Fruit fly (Drosophila melanogaster) whole organism, embryonic: Measurements from ENCODE around the gene CG10584.

Experiments used
- Atf3 ChIP-seq: fragments of 200-800 bp; sonication (Bioruptor generic); optimal IDR thresholded peaks from 3 replicates; lab custom pipeline; 2016; ENCODE audit warnings: missing biosample characterization, missing genetic modification characterization
- CG11247 ChIP-seq: fragments of 200-800 bp; sonication (Bioruptor generic); IDR thresholded peaks from 2 replicates; pipeline ENCODE4 v1.3.6; 2022; ENCODE audit warnings: missing biosample characterization, missing genetic modification characterization
- CG11398 ChIP-seq: fragments of 200-800 bp; sonication (Bioruptor generic); optimal IDR thresholded peaks from 2 replicates; lab custom pipeline; 2016; ENCODE audit warnings: missing biosample characterization, missing genetic modification characterization
- CG13287 ChIP-seq: fragments of 200-800 bp; sonication (Bioruptor generic); IDR thresholded peaks from 2 replicates; pipeline ENCODE4 v1.3.6; 2022; ENCODE audit warnings: missing biosample characterization, missing genetic modification characterization; ENCODE audit not compliant: partially characterized antibody
- CG14860 ChIP-seq: fragments of 200-800 bp; sonication (Bioruptor generic); IDR thresholded peaks from 3 replicates; pipeline ENCODE4 v1.3.6; 2022; ENCODE audit warnings: missing biosample characterization, missing genetic modification characterization; ENCODE audit not compliant: partially characterized antibody
- CG17186 ChIP-seq: fragments of 200-800 bp; sonication (Bioruptor generic); optimal IDR thresholded peaks from 3 replicates; lab custom pipeline; 2017; ENCODE audit warnings: missing biosample characterization, missing genetic modification reagents, missing genetic modification characterization
- CG18011 ChIP-seq: fragments of 200-800 bp; sonication (Bioruptor generic); optimal IDR thresholded peaks from 2 replicates; lab custom pipeline; 2017; ENCODE audit warnings: missing biosample characterization, missing genetic modification characterization, mild to moderate bottlenecking, moderate library complexity, missing genotype
- CG18262 ChIP-seq: fragments of 200-800 bp; optimal IDR thresholded peaks from 3 replicates; lab custom pipeline; 2019; ENCODE audit warnings: missing biosample characterization, mild to moderate bottlenecking, missing genetic modification characterization, moderate library complexity
- CG2129 ChIP-seq: fragments of 200-800 bp; sonication (Bioruptor generic); IDR thresholded peaks from 2 replicates; pipeline ENCODE4 v1.3.6; 2022; ENCODE audit warnings: missing biosample characterization, missing genetic modification characterization; ENCODE audit not compliant: partially characterized antibody
- CG30403 ChIP-seq: fragments of 200-800 bp; sonication (Bioruptor generic); optimal IDR thresholded peaks from 3 replicates; lab custom pipeline; 2016; ENCODE audit warnings: missing biosample characterization, missing genetic modification characterization
- CG32532 ChIP-seq: fragments of 200-800 bp; sonication (Bioruptor generic); IDR thresholded peaks from 2 replicates; pipeline ENCODE4 v1.3.6; 2022; ENCODE audit warnings: missing biosample characterization, missing genetic modification characterization
- CG3726 ChIP-seq: fragments of 200-800 bp; sonication (Bioruptor generic); IDR thresholded peaks from 3 replicates; pipeline ENCODE4, ENCODE4 v1.3.6; 2022; ENCODE audit warnings: missing biosample characterization, missing genetic modification characterization
- CG4617 ChIP-seq: fragments of 200-800 bp; sonication (Bioruptor generic); optimal IDR thresholded peaks from 3 replicates; lab custom pipeline; 2016; ENCODE audit warnings: missing biosample characterization, missing genetic modification characterization, borderline replicate concordance
- CG7271 ChIP-seq: fragments of 200-800 bp; sonication (Bioruptor generic); optimal IDR thresholded peaks from 2 replicates; lab custom pipeline; 2018; ENCODE audit warnings: missing biosample characterization, mild to moderate bottlenecking, missing genetic modification characterization, moderate library complexity
- CG8359 ChIP-seq: fragments of 200-800 bp; sonication (Bioruptor generic); optimal IDR thresholded peaks from 2 replicates; lab custom pipeline; 2017; ENCODE audit warnings: missing biosample characterization, mild to moderate bottlenecking, missing genetic modification characterization, borderline replicate concordance
- CG8388 ChIP-seq: fragments of 200-800 bp; sonication (Bioruptor generic); optimal IDR thresholded peaks from 2 replicates; lab custom pipeline; 2019; ENCODE audit warnings: missing biosample characterization, mild to moderate bottlenecking, missing genetic modification characterization, moderate library complexity
- CG8924 ChIP-seq: fragments of 200-800 bp; optimal IDR thresholded peaks from 3 replicates; lab custom pipeline; 2019; ENCODE audit warnings: missing biosample characterization, mild to moderate bottlenecking, missing genetic modification characterization, moderate library complexity
- CG9437 ChIP-seq: fragments of 200-800 bp; sonication (Bioruptor generic); optimal IDR thresholded peaks from 2 replicates; lab custom pipeline; 2018; ENCODE audit warnings: missing biosample characterization, mild to moderate bottlenecking, missing genetic modification characterization
- CrebB ChIP-seq: fragments of 200-800 bp; sonication (Bioruptor generic); optimal IDR thresholded peaks from 3 replicates; lab custom pipeline; 2018; ENCODE audit warnings: missing biosample characterization, mild to moderate bottlenecking, missing genetic modification characterization
- D19B ChIP-seq: fragments of 200-800 bp; sonication (Bioruptor generic); optimal IDR thresholded peaks from 2 replicates; lab custom pipeline; 2017; ENCODE audit warnings: missing biosample characterization, mild to moderate bottlenecking, missing genetic modification characterization
- Eip74EF ChIP-seq, 2 experiments: fragments of 200-800 bp in 1 of 2; fragments of >200 bp in 1 of 2; sonication (Bioruptor generic) in 1 of 2; optimal IDR thresholded peaks; 2 replicates each; lab custom pipeline; 2017 to 2019; ENCODE audit warnings: missing biosample characterization in 2 of 2, missing genetic modification characterization in 2 of 2, mild to moderate bottlenecking in 1 of 2, moderate library complexity in 1 of 2
- Fer3 ChIP-seq: fragments of 200-800 bp; sonication (Bioruptor generic); optimal IDR thresholded peaks from 2 replicates; lab custom pipeline; 2018; ENCODE audit warnings: missing biosample characterization, mild to moderate bottlenecking, missing genetic modification characterization, moderate library complexity
- HLH4C ChIP-seq: fragments of 200-800 bp; sonication (Bioruptor generic); IDR thresholded peaks from 3 replicates; pipeline ENCODE4 v1.3.6; 2022; ENCODE audit warnings: missing biosample characterization, missing genetic modification characterization; ENCODE audit not compliant: partially characterized antibody
- HLH54F ChIP-seq: fragments of 200-800 bp; sonication (Bioruptor generic); optimal IDR thresholded peaks from 3 replicates; lab custom pipeline; 2016; ENCODE audit warnings: missing biosample characterization, missing genetic modification characterization
- Hmr ChIP-seq: fragments of 200-800 bp; sonication (Bioruptor generic); optimal IDR thresholded peaks from 3 replicates; lab custom pipeline; 2017; ENCODE audit warnings: mild to moderate bottlenecking, missing biosample characterization, missing genetic modification reagents, missing genetic modification characterization
- Jarid2 ChIP-seq: fragments of 200-800 bp; sonication (Bioruptor generic); optimal IDR thresholded peaks from 3 replicates; lab custom pipeline; 2017; ENCODE audit warnings: mild to moderate bottlenecking, missing biosample characterization, missing genetic modification reagents, missing genetic modification characterization
- Myb ChIP-seq: fragments of 200-800 bp; sonication (Bioruptor generic); optimal IDR thresholded peaks from 2 replicates; lab custom pipeline; 2016; ENCODE audit warnings: missing biosample characterization, missing genetic modification characterization
- Pdp1 ChIP-seq, 2 experiments: fragments of 200-800 bp; sonication (Bioruptor generic); optimal IDR thresholded peaks; 3 replicates each; lab custom pipeline; 2016; ENCODE audit warnings: missing biosample characterization in 2 of 2, missing genetic modification characterization in 2 of 2, mild to moderate bottlenecking in 1 of 2, moderate library complexity in 1 of 2
- Ptx1 ChIP-seq: fragments of 200-800 bp; sonication (Bioruptor generic); IDR thresholded peaks from 2 replicates; pipeline ENCODE4 v1.3.6; 2022; ENCODE audit warnings: missing biosample characterization, missing genetic modification characterization
- TFAM ChIP-seq: fragments of 200-800 bp; sonication (Bioruptor generic); optimal IDR thresholded peaks from 2 replicates; lab custom pipeline; 2017; ENCODE audit warnings: missing biosample characterization, missing genetic modification characterization, inconsistent platforms
- br ChIP-seq: fragments of >200 bp; optimal IDR thresholded peaks from 2 replicates; lab custom pipeline; 2017
- bsh ChIP-seq, 2 experiments: fragments of 200-800 bp; sonication (Bioruptor generic); optimal IDR thresholded peaks; 2 replicates each; lab custom pipeline; 2017 to 2018; ENCODE audit warnings: mild to moderate bottlenecking in 2 of 2, missing biosample characterization in 2 of 2, missing genetic modification characterization in 2 of 2, moderate library complexity in 1 of 2
- cwo ChIP-seq: fragments of 200-800 bp; sonication (Bioruptor generic); optimal IDR thresholded peaks from 3 replicates; lab custom pipeline; 2017; ENCODE audit warnings: missing biosample characterization, missing genetic modification characterization, mild to moderate bottlenecking, moderate library complexity, missing genetic modification reagents
- dm ChIP-seq: fragments of 200-800 bp; sonication (Bioruptor generic); optimal IDR thresholded peaks from 3 replicates; lab custom pipeline; 2016; ENCODE audit warnings: missing biosample characterization, missing genetic modification characterization
- dmrt11E ChIP-seq: fragments of 200-800 bp; sonication (Bioruptor generic); optimal IDR thresholded peaks from 3 replicates; lab custom pipeline; 2018; ENCODE audit warnings: missing biosample characterization, mild to moderate bottlenecking, missing genetic modification characterization, moderate library complexity
- hbn ChIP-seq: fragments of 200-800 bp; sonication (Bioruptor generic); IDR thresholded peaks from 2 replicates; pipeline ENCODE4 v1.3.6; 2022; ENCODE audit warnings: missing biosample characterization, missing genetic modification characterization; ENCODE audit not compliant: partially characterized antibody
- kay ChIP-seq: fragments of 200-800 bp; sonication (Bioruptor generic); optimal IDR thresholded peaks from 2 replicates; lab custom pipeline; 2016; ENCODE audit warnings: missing biosample characterization, missing genetic modification characterization
- lola ChIP-seq, 3 experiments: fragments of >200 bp in 2 of 3; fragments of 200-800 bp in 1 of 3; sonication (Bioruptor generic) in 1 of 3; optimal IDR thresholded peaks; 2 replicates each; lab custom pipeline; 2017 to 2019; ENCODE audit warnings: missing biosample characterization in 3 of 3, missing genetic modification characterization in 3 of 3, mild to moderate bottlenecking in 1 of 3, moderate library complexity in 1 of 3
- oc ChIP-seq: fragments of 200-800 bp; sonication (Bioruptor generic); optimal IDR thresholded peaks from 2 replicates; lab custom pipeline; 2018; ENCODE audit warnings: missing biosample characterization, mild to moderate bottlenecking, missing genetic modification characterization, moderate library complexity
- p53 ChIP-seq: fragments of 200-800 bp; sonication (Bioruptor generic); optimal IDR thresholded peaks from 2 replicates; lab custom pipeline; 2016; ENCODE audit warnings: missing biosample characterization, missing genetic modification characterization
- psq ChIP-seq: fragments of 200-800 bp; sonication (Bioruptor generic); optimal IDR thresholded peaks from 2 replicates; lab custom pipeline; 2017; ENCODE audit warnings: missing biosample characterization, missing genetic modification characterization
- repo ChIP-seq: fragments of 200-800 bp; sonication (Bioruptor generic); optimal IDR thresholded peaks from 2 replicates; lab custom pipeline; 2016; ENCODE audit warnings: missing biosample characterization, missing genetic modification characterization
- rib ChIP-seq: fragments of 200-800 bp; sonication (Bioruptor generic); IDR thresholded peaks from 2 replicates; pipeline ENCODE4 v1.3.6; 2022; ENCODE audit warnings: missing biosample characterization, missing genetic modification characterization
- ssp ChIP-seq: fragments of 200-800 bp; sonication (Bioruptor generic); IDR thresholded peaks from 2 replicates; pipeline ENCODE4 v1.3.6; 2022; ENCODE audit warnings: missing biosample characterization, missing genetic modification characterization
- stc ChIP-seq: fragments of 200-800 bp; sonication (Bioruptor generic); IDR thresholded peaks from 2 replicates; pipeline ENCODE4 v1.3.6; 2022; ENCODE audit warnings: missing biosample characterization, missing genetic modification characterization
- trem ChIP-seq: fragments of 200-800 bp; optimal IDR thresholded peaks from 3 replicates; lab custom pipeline; 2019; ENCODE audit warnings: missing biosample characterization, mild to moderate bottlenecking, missing genetic modification characterization, moderate library complexity
- zen ChIP-seq: fragments of 200-800 bp; sonication (Bioruptor generic); optimal IDR thresholded peaks from 3 replicates; lab custom pipeline; 2018; ENCODE audit warnings: missing biosample characterization, mild to moderate bottlenecking, missing genetic modification characterization, moderate library complexity

The CG10584 gene

dm6 chr3L:21034281-21035221, 3.4 kb upstream of the CG10584 start, which contains the start of gene siz (continued):
- TF ChIP-seq stc (GFP tag; lab: Robert Waterston, UW) = no peak
- no peak for TF ChIP-seq CG11247 (GFP tag; lab: Robert Waterston, UW)
- no peak for TF ChIP-seq p53 (GFP tag; lab: Kevin White, UChicago)
- TF ChIP-seq CG8359 (GFP tag; lab: Kevin White, UChicago) = no peak
- TF ChIP-seq ssp = no peak
- no peak for TF ChIP-seq CG11398 (GFP tag; lab: Kevin White, UChicago)
- peak in 1 of 2 experiments; percentile 44 for TF ChIP-seq Pdp1 (GFP tag; optimal IDR thresholded peaks at IDR 0.05; lab: Kevin White, UChicago)
- no peak for TF ChIP-seq dmrt11E (tag; lab: Kevin White, UChicago)
- TF ChIP-seq CG8924 = peak; percentile 49
- no peak for TF ChIP-seq CG18011 (GFP tag; lab: Kevin White, UChicago)
- peak; percentile 9 for TF ChIP-seq CG30403
- TF ChIP-seq Hmr (GFP tag; lab: Kevin White, UChicago) = peak; percentile 70
- no peak for TF ChIP-seq HLH54F (GFP tag; lab: Kevin White, UChicago)
- no peak for TF ChIP-seq CG9437
- TF ChIP-seq Eip74EF (GFP tag; optimal IDR thresholded peaks at IDR 0.05; lab: Kevin White, UChicago) = peak in 1 of 2 experiments; percentile 22
- no peak for TF ChIP-seq CG2129 (GFP tag; lab: Robert Waterston, UW)
- no peak for TF ChIP-seq lola (GFP tag; optimal IDR thresholded peaks at IDR 0.05; lab: Kevin White, UChicago)
- TF ChIP-seq CG17186 = peak; percentile 43
- peak; percentile 97 for TF ChIP-seq Myb (GFP tag; lab: Kevin White, UChicago)
- no peak for TF ChIP-seq TFAM (GFP tag; lab: Kevin White, UChicago)
- TF ChIP-seq D19B (GFP tag; lab: Kevin White, UChicago) = no peak
- no peak for TF ChIP-seq Fer3
- peak; percentile 42; the same call in 1 of the 2 replicates for TF ChIP-seq CG13287 (GFP tag; lab: Robert Waterston, UW)
- TF ChIP-seq CG14860 (GFP tag; lab: Robert Waterston, UW) = no peak
- TF ChIP-seq trem (tag; lab: Kevin White, UChicago) = peak; percentile 85
- peak; percentile 52; the same call in 1 of the 2 replicates for TF ChIP-seq rib (GFP tag; lab: Robert Waterston, UW)
- no peak for TF ChIP-seq kay (GFP tag; lab: Kevin White, UChicago)
- TF ChIP-seq oc (tag; lab: Kevin White, UChicago) = peak; percentile 71
- no peak for TF ChIP-seq HLH4C (GFP tag; lab: Robert Waterston, UW)
- peak; percentile 29; the same call in 1 of the 2 replicates for TF ChIP-seq hbn
- TF ChIP-seq cwo (GFP tag; lab: Kevin White, UChicago) = no peak
- TF ChIP-seq CG32532 (GFP tag; lab: Robert Waterston, UW) = no peak
- no peak for TF ChIP-seq br
- no peak for TF ChIP-seq bsh (GFP tag; optimal IDR thresholded peaks at IDR 0.05; lab: Kevin White, UChicago)
- TF ChIP-seq CG8388 (GFP tag; lab: Kevin White, UChicago) = peak; percentile 20
- no peak for TF ChIP-seq psq (GFP tag; lab: Kevin White, UChicago)
- peak; percentile 16 for TF ChIP-seq zen (tag; lab: Kevin White, UChicago)
- peak; percentile 7 for TF ChIP-seq CG7271 (tag; lab: Kevin White, UChicago)
- peak; percentile 28 for TF ChIP-seq CG18262 (tag; lab: Kevin White, UChicago)
- no peak for TF ChIP-seq Ptx1 (GFP tag; lab: Robert Waterston, UW)
- TF ChIP-seq repo (GFP tag; lab: Kevin White, UChicago) = no peak
- no peak for TF ChIP-seq Atf3 (GFP tag; lab: Kevin White, UChicago)
- no peak for TF ChIP-seq CG3726 (GFP tag; lab: Robert Waterston, UW)
- peak; percentile 12 for TF ChIP-seq CG4617 (GFP tag; lab: Kevin White, UChicago)
- TF ChIP-seq Jarid2 (GFP tag; lab: Kevin White, UChicago) = peak; percentile 94
- no peak for TF ChIP-seq dm (GFP tag; lab: Kevin White, UChicago)
- peak; percentile 41 for TF ChIP-seq CrebB (tag; lab: Kevin White, UChicago)
